Worm (Caenorhabditis elegans) whole organism, L1 larva: ENCODE measurements around the gene srz-70.
A peak's percentile ranks its signal among the peaks of the same experiment; 100 is the strongest.

Experiments
- Y116A8C.19 ChIP-seq: sonication (generic microtip); optimal IDR thresholded peaks from 2 replicates; lab custom pipeline; 2016; ENCODE audit warnings: missing compliant biosample characterization, missing genetic modification characterization, borderline replicate concordance
- alr-1 ChIP-seq: fragments of 200-800 bp; sonication (Bioruptor generic); optimal IDR thresholded peaks from 2 replicates; lab custom pipeline; 2018; ENCODE audit warnings: borderline replicate concordance, mild to moderate bottlenecking, missing genetic modification characterization, missing compliant biosample characterization
- aly-2 ChIP-seq: fragments of 150-350 bp; optimal IDR thresholded peaks from 2 replicates; lab custom pipeline; 2014; ENCODE audit warnings: missing biosample characterization, missing genetic modification characterization
- blmp-1 ChIP-seq: fragments of 150-350 bp; optimal IDR thresholded peaks from 2 replicates; lab custom pipeline; 2014; ENCODE audit warnings: missing biosample characterization, missing genetic modification characterization
- ceh-8 ChIP-seq: fragments of 200-800 bp; sonication (Bioruptor generic); optimal IDR thresholded peaks from 2 replicates; lab custom pipeline; 2018; ENCODE audit warnings: mild to moderate bottlenecking, missing genetic modification characterization, moderate library complexity, missing compliant biosample characterization
- ceh-82 ChIP-seq, 3 experiments: fragments of 150-350 bp in 1 of 3; sonication (generic microtip) in 2 of 3; optimal IDR thresholded peaks; 2 replicates each; lab custom pipeline; 2014 to 2017; ENCODE audit warnings: missing biosample characterization in 3 of 3, missing genetic modification characterization in 3 of 3
- dsc-1 ChIP-seq: sonication (generic microtip); optimal IDR thresholded peaks from 2 replicates; lab custom pipeline; 2016; ENCODE audit warnings: mild to moderate bottlenecking, missing genetic modification characterization, missing compliant biosample characterization
- efl-1 ChIP-seq, 4 experiments: fragments of 150-350 bp; optimal IDR thresholded peaks in 3 of 4; peaks in 1 of 4; 1 replicate in 1 of 4; 2 replicates in 3 of 4; lab custom pipeline; 2014; ENCODE audit warnings: missing biosample characterization in 2 of 4, missing genetic modification characterization in 2 of 4, missing genetic modification reagents in 2 of 4
- elt-2 ChIP-seq: sonication (generic microtip); optimal IDR thresholded peaks from 2 replicates; lab custom pipeline; 2016; ENCODE audit warnings: missing genetic modification characterization, mild to moderate bottlenecking, inconsistent platforms, missing compliant biosample characterization, missing genetic modification reagents
- elt-3 ChIP-seq, 6 experiments: fragments of 150-350 bp in 1 of 6; sonication (generic microtip); optimal IDR thresholded peaks; 2 replicates each; lab custom pipeline; 2017 to 2018; ENCODE audit warnings: missing biosample characterization in 6 of 6, missing genetic modification characterization in 6 of 6, inconsistent platforms in 1 of 6
- fkh-4 ChIP-seq: sonication (generic microtip); optimal IDR thresholded peaks from 2 replicates; lab custom pipeline; 2016; ENCODE audit warnings: missing compliant biosample characterization, missing genetic modification characterization, borderline replicate concordance
- fkh-8 ChIP-seq: sonication (generic microtip); optimal IDR thresholded peaks from 2 replicates; lab custom pipeline; 2016; ENCODE audit warnings: mild to moderate bottlenecking, missing genetic modification characterization, missing compliant biosample characterization
- fos-1 ChIP-seq: fragments of 150-350 bp; optimal IDR thresholded peaks from 2 replicates; lab custom pipeline; 2014; ENCODE audit warnings: missing biosample characterization, missing genetic modification characterization
- grh-1 ChIP-seq: fragments of 200-800 bp; sonication (Bioruptor generic); IDR thresholded peaks from 2 replicates; pipeline ENCODE4 v1.3.6; 2022; ENCODE audit warnings: missing genetic modification reagents, missing genetic modification characterization, missing compliant biosample characterization
- hlh-17 ChIP-seq: fragments of 200-800 bp; sonication (Bioruptor generic); optimal IDR thresholded peaks from 2 replicates; lab custom pipeline; 2018; ENCODE audit warnings: missing genetic modification characterization, mild to moderate bottlenecking, missing compliant biosample characterization, moderate library complexity, borderline replicate concordance
- isw-1 ChIP-seq: fragments of 200-800 bp; sonication (Bioruptor generic); IDR thresholded peaks from 2 replicates; pipeline ENCODE4 v1.3.6; 2022; ENCODE audit warnings: missing genetic modification characterization, missing compliant biosample characterization
- lin-13 ChIP-seq: fragments of 150-350 bp; optimal IDR thresholded peaks from 2 replicates; lab custom pipeline; 2014; ENCODE audit warnings: missing biosample characterization, missing genetic modification reagents, missing genetic modification characterization
- lin-14 ChIP-seq: fragments of 200-800 bp; sonication (Bioruptor generic); optimal IDR thresholded peaks from 2 replicates; lab custom pipeline; 2018; ENCODE audit warnings: mild to moderate bottlenecking, missing genetic modification characterization, moderate library complexity, missing compliant biosample characterization
- lin-15B ChIP-seq: fragments of 150-350 bp; sonication (generic microtip); optimal IDR thresholded peaks from 3 replicates; lab custom pipeline; 2014; ENCODE audit warnings: missing biosample characterization, missing genetic modification characterization
- lin-35 ChIP-seq, 2 experiments: fragments of 150-350 bp; optimal IDR thresholded peaks; 2 replicates each; lab custom pipeline; 2014; ENCODE audit warnings: missing biosample characterization in 2 of 2, missing genetic modification characterization in 2 of 2, missing genetic modification reagents in 2 of 2
- mdl-1 ChIP-seq, 2 experiments: fragments of 150-350 bp; optimal IDR thresholded peaks; 2 replicates each; lab custom pipeline; 2014 to 2017; ENCODE audit warnings: missing biosample characterization in 2 of 2, missing genetic modification characterization in 2 of 2, inconsistent platforms in 1 of 2
- mef-2 ChIP-seq: fragments of 150-350 bp; optimal IDR thresholded peaks from 2 replicates; lab custom pipeline; 2014; ENCODE audit warnings: missing biosample characterization, missing genetic modification characterization
- nhr-11 ChIP-seq: fragments of 150-350 bp; optimal IDR thresholded peaks from 2 replicates; lab custom pipeline; 2014; ENCODE audit warnings: missing biosample characterization, missing genetic modification characterization
- nhr-20 ChIP-seq: sonication (generic microtip); optimal IDR thresholded peaks from 2 replicates; lab custom pipeline; 2016; ENCODE audit warnings: mild to moderate bottlenecking, missing genetic modification characterization, missing compliant biosample characterization
- nhr-237 ChIP-seq: fragments of 150-350 bp; optimal IDR thresholded peaks from 2 replicates; lab custom pipeline; 2014; ENCODE audit warnings: missing biosample characterization, missing genetic modification characterization
- nhr-84 ChIP-seq: sonication (generic microtip); optimal IDR thresholded peaks from 2 replicates; lab custom pipeline; 2017; ENCODE audit warnings: missing biosample characterization, missing genetic modification characterization
- nhr-85 ChIP-seq: sonication (generic microtip); peaks from one replicate; lab custom pipeline; 2016; ENCODE audit warnings: missing genetic modification characterization, inconsistent platforms, missing compliant biosample characterization
- pag-3 ChIP-seq: sonication (generic microtip); optimal IDR thresholded peaks from 2 replicates; lab custom pipeline; 2017; ENCODE audit warnings: missing genetic modification characterization, mild to moderate bottlenecking, missing compliant biosample characterization, antibody characterized with exemption, borderline replicate concordance; ENCODE audit not compliant: insufficient read depth
- pqm-1 ChIP-seq: sonication (generic microtip); optimal IDR thresholded peaks from 3 replicates; lab custom pipeline; 2017; ENCODE audit warnings: missing biosample characterization, missing genetic modification characterization
- rnt-1 ChIP-seq: sonication (generic microtip); optimal IDR thresholded peaks from 2 replicates; lab custom pipeline; 2016; ENCODE audit warnings: mild to moderate bottlenecking, missing genetic modification characterization, moderate library complexity, missing compliant biosample characterization
- skn-1 ChIP-seq: fragments of 150-350 bp; optimal IDR thresholded peaks from 2 replicates; lab custom pipeline; 2014; ENCODE audit warnings: missing biosample characterization, missing genetic modification characterization
- snpc-4 ChIP-seq: fragments of 150-350 bp; optimal IDR thresholded peaks from 2 replicates; lab custom pipeline; 2014; ENCODE audit warnings: missing biosample characterization, missing genetic modification characterization
- snu-23 ChIP-seq: sonication (generic microtip); optimal IDR thresholded peaks from 2 replicates; lab custom pipeline; 2016; ENCODE audit warnings: missing genetic modification characterization, missing compliant biosample characterization
- sox-4 ChIP-seq: sonication (generic microtip); optimal IDR thresholded peaks from 2 replicates; lab custom pipeline; 2016; ENCODE audit warnings: missing genetic modification characterization, missing compliant biosample characterization
- sptf-1 ChIP-seq: fragments of 150-350 bp; optimal IDR thresholded peaks from 2 replicates; lab custom pipeline; 2014; ENCODE audit warnings: missing biosample characterization, missing genetic modification characterization
- sup-37 ChIP-seq: fragments of 200-800 bp; sonication (Bioruptor generic); optimal IDR thresholded peaks from 2 replicates; lab custom pipeline; 2018; ENCODE audit warnings: mild to moderate bottlenecking, missing genetic modification characterization, missing compliant biosample characterization
- tbx-2 ChIP-seq: sonication (generic microtip); optimal IDR thresholded peaks from 2 replicates; lab custom pipeline; 2016; ENCODE audit warnings: missing genetic modification characterization, missing compliant biosample characterization
- tlp-1 ChIP-seq: fragments of 150-350 bp; optimal IDR thresholded peaks from 2 replicates; lab custom pipeline; 2014; ENCODE audit warnings: missing biosample characterization, missing genetic modification characterization
- unc-130 ChIP-seq: fragments of 150-350 bp; optimal IDR thresholded peaks from 2 replicates; lab custom pipeline; 2017; ENCODE audit warnings: missing biosample characterization, missing genetic modification characterization, inconsistent platforms
- unc-30 ChIP-seq: sonication (generic microtip); optimal IDR thresholded peaks from 2 replicates; lab custom pipeline; 2017; ENCODE audit warnings: missing biosample characterization, missing genetic modification characterization
- unc-98 ChIP-seq: fragments of 200-800 bp; sonication (Bioruptor generic); IDR thresholded peaks from 2 replicates; pipeline ENCODE4 v1.3.6; 2022; ENCODE audit warnings: missing genetic modification characterization, missing compliant biosample characterization
- vab-15 ChIP-seq: sonication (generic microtip); optimal IDR thresholded peaks from 2 replicates; lab custom pipeline; 2017; ENCODE audit warnings: missing genotype, mild to moderate bottlenecking, missing genetic modification characterization, missing compliant biosample characterization
- zag-1 ChIP-seq: fragments of 150-350 bp; optimal IDR thresholded peaks from 2 replicates; lab custom pipeline; 2014; ENCODE audit warnings: missing biosample characterization, missing genetic modification characterization

Gene srz-70

ce11 chrIV:3478911-3479385, at the start of gene srz-70, which contains the start of gene C09G12.5:
TSS of gene srz-70 (minus strand) at chrIV:3479011.
TSS of gene C09G12.5 (plus strand) at chrIV:3479335.
- TF ChIP-seq zag-1 (no peak), aly-2 (tag; lab: Kevin White, UChicago) (no peak), vab-15 (tag; lab: Kevin White, UChicago) (no peak)

- TF ChIP-seq ceh-82 (tag; optimal IDR thresholded peaks at IDR 0.05; lab: Kevin White, UChicago) (no peak), snu-23 (GFP tag; lab: Kevin White, UChicago) (no peak), blmp-1 (no peak), rnt-1 (tag; lab: Kevin White, UChicago) (no peak), zag-1 (no peak), nhr-11 (tag; lab: Kevin White, UChicago) (no peak), nhr-85 (tag; lab: Kevin White, UChicago) (no peak), unc-98 (GFP tag; lab: Robert Waterston, UW) (no peak), sptf-1 (tag; lab: Kevin White, UChicago) (no peak), lin-35 (GFP tag; optimal IDR thresholded peaks at IDR 0.05; lab: Kevin White, UChicago) (no peak), tbx-2 (tag; lab: Kevin White, UChicago) (no peak), nhr-20 (tag; lab: Kevin White, UChicago) (no peak), fos-1 (no peak), fkh-8 (no peak), mdl-1 (tag; optimal IDR thresholded peaks at IDR 0.05; lab: Kevin White, UChicago) (no peak), elt-2 (tag; lab: Kevin White, UChicago) (no peak), skn-1 (tag; lab: Kevin White, UChicago) (no peak), elt-3 (tag; optimal IDR thresholded peaks at IDR 0.05; lab: Kevin White, UChicago) (no peak), pag-3 (tag; lab: Kevin White, UChicago) (no peak)
Measured at ce11 chrIV:3527878-3528277, 49.1 kb upstream of the srz-70 start.

DNA sequence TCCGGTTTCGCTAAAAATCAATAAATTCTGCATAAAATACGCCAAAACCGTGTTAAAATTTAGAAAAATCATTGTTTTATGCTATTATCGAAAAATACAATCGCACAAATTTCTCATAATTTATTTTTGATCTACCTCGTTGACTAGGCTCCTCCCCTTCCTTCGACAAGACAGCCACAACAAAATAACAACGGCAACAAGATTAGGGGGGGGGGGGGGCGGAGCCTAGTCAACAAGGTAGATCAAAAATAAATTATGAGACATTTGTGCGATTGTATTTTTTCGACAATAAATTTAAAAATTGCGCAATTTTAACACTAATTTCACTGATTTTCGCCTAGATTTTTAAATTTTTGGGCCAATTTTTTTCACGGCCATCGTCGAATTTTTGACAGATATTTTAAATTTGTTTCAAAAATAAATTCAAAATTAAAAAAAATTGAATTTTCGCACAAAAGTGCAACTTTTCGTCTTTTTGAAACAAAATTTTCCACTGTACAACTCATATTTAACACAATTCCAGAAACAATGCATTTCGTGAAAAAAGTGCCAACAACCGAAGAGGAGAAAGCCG, 48.1 kb upstream of the srz-70 start, which contains the start of gene M57.2:
TSS of gene M57.2 (plus strand) at position 524 of the 574 bp plus-strand sequence.
- TF ChIP-seq lin-35 (GFP tag; optimal IDR thresholded peaks at IDR 0.05; lab: Kevin White, UChicago), result no peak
- TF ChIP-seq sox-4 (tag; lab: Kevin White, UChicago), result no peak
- TF ChIP-seq nhr-237 (tag; lab: Kevin White, UChicago), result no peak
- TF ChIP-seq lin-15B (tag; lab: Kevin White, UChicago), result no peak
- TF ChIP-seq nhr-84, result no peak
- no peak for TF ChIP-seq pqm-1 (tag; lab: Kevin White, UChicago)
- TF ChIP-seq tlp-1 (tag; lab: Kevin White, UChicago), result no peak
- TF ChIP-seq skn-1 (tag; lab: Kevin White, UChicago), result no peak
- no peak for TF ChIP-seq dsc-1 (tag; lab: Kevin White, UChicago)

DNA sequence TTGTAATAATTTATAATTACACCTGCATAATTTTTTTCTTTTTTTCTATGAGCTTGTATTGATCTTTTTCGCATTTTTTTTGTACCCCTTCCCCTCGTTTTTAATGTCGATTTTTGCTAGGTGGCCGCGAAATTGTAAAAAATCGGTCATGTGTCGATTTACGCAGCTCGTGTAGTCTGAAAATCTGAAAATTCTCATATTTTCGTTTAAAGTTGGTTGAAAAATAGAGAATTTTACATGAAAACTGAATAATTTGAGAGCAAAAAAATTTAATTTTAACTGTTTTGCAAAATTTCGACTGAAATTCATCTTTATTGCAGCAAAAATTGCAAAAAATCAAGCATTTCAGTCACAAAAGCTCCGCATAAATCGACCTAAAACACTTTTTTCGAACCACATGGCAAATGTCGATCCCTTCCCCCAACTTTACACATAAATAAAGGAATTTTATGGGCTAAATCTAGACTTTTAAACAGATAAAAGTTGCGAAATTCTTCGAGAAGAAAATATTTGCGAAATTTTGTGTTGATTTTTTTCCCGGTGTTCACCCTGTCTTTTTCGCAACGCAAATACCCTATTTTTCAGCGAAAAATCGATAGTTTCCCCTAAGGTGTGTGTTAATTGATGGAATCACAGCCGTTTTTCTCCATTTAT, 47.5 kb upstream of the srz-70 start:
- TF ChIP-seq grh-1 (GFP tag; lab: Robert Waterston, UW), result no peak
- TF ChIP-seq snpc-4 (tag; lab: Kevin White, UChicago), result no peak
- no peak for TF ChIP-seq alr-1 (tag; lab: Kevin White, UChicago)
- no peak for TF ChIP-seq pag-3 (tag; lab: Kevin White, UChicago)
- TF ChIP-seq lin-14 (GFP tag; lab: Kevin White, UChicago), result no peak
- no peak for TF ChIP-seq ceh-8 (GFP tag; lab: Kevin White, UChicago)
- TF ChIP-seq dsc-1 (tag; lab: Kevin White, UChicago), result peak; percentile 0
- TF ChIP-seq unc-30 (tag; lab: Kevin White, UChicago), result no peak
- TF ChIP-seq fkh-4 (tag; lab: Kevin White, UChicago), result no peak
- no peak for TF ChIP-seq mdl-1 (tag; optimal IDR thresholded peaks at IDR 0.05; lab: Kevin White, UChicago)
- TF ChIP-seq unc-130 (tag; lab: Kevin White, UChicago), result no peak
- TF ChIP-seq hlh-17 (GFP tag; lab: Kevin White, UChicago), result no peak
- peak; percentile 13 for TF ChIP-seq skn-1 (tag; lab: Kevin White, UChicago)
- no peak for TF ChIP-seq isw-1 (GFP tag; lab: Robert Waterston, UW)
- no peak for TF ChIP-seq nhr-11 (tag; lab: Kevin White, UChicago)
- no peak for TF ChIP-seq mef-2 (tag; lab: Kevin White, UChicago)
- no peak for TF ChIP-seq sup-37
- TF ChIP-seq efl-1 (optimal IDR thresholded peaks at IDR 0.05; lab: Kevin White, UChicago), result no peak
- TF ChIP-seq efl-1 (GFP tag; optimal IDR thresholded peaks at IDR 0.05 in 1 of 2; lab: Kevin White, UChicago), result peak in 1 of 2 experiments; percentile 73
- TF ChIP-seq vab-15 (tag; lab: Kevin White, UChicago), result no peak
- no peak for TF ChIP-seq Y116A8C.19
- no peak for TF ChIP-seq lin-13 (GFP tag; lab: Kevin White, UChicago)
